Worm (Caenorhabditis elegans) whole organism, early embryonic: ENCODE measurements around the gene asp-19.

Experiments
- ama-1 ChIP-seq: fragments of 150-350 bp; optimal IDR thresholded peaks from 2 replicates; lab custom pipeline; 2014
- flt-1 ChIP-seq: fragments of 200-800 bp; sonication (Bioruptor generic); IDR thresholded peaks from 2 replicates; pipeline ENCODE4 v1.3.6; 2022; ENCODE audit warnings: missing genetic modification characterization, missing compliant biosample characterization
- scrt-1 ChIP-seq: fragments of 200-800 bp; sonication (Bioruptor generic); IDR thresholded peaks from 2 replicates; pipeline ENCODE4 v1.3.6; 2022; ENCODE audit warnings: missing genetic modification characterization, missing compliant biosample characterization

- TF ChIP-seq scrt-1 (GFP tag; lab: Robert Waterston, UW) (no peak), flt-1 (GFP tag; lab: Robert Waterston, UW) (peak; percentile 35; the same call in 1 of the 2 replicates), ama-1 (lab: Kevin White, UChicago) (no peak)
These were observed 23.7 kb downstream of the asp-19 start for ce11 chrV:18705319-18706062.
